Fruit fly (Drosophila melanogaster) whole organism, embryonic: ENCODE data around the gene CG43321.
A peak's percentile ranks its signal among the peaks of the same experiment; 100 is the strongest.

Source experiments
- Awh ChIP-seq: fragments of 200-800 bp; sonication (Bioruptor generic); IDR thresholded peaks from 2 replicates; pipeline ENCODE4, ENCODE4 v1.3.6; 2022; ENCODE audit warnings: missing biosample characterization, missing genetic modification characterization
- Bteb2 ChIP-seq: fragments of 200-800 bp; sonication (Bioruptor generic); optimal IDR thresholded peaks from 2 replicates; lab custom pipeline; 2016; ENCODE audit warnings: missing biosample characterization, missing genetic modification characterization
- CG1024 ChIP-seq: fragments of 200-800 bp; sonication (Bioruptor generic); IDR thresholded peaks from 2 replicates; pipeline ENCODE4 v1.3.6; 2022; ENCODE audit warnings: missing biosample characterization, missing genetic modification characterization
- CG10267 ChIP-seq: fragments of 200-800 bp; sonication (Bioruptor generic); optimal IDR thresholded peaks from 2 replicates; lab custom pipeline; 2018; ENCODE audit warnings: missing biosample characterization, mild to moderate bottlenecking, missing genetic modification characterization, moderate library complexity
- CG10321 ChIP-seq: fragments of 200-800 bp; sonication (Bioruptor generic); IDR thresholded peaks from 2 replicates; pipeline ENCODE4 v1.3.6; 2022; ENCODE audit warnings: missing biosample characterization, missing genetic modification characterization
- CG11696 ChIP-seq: fragments of 200-800 bp; sonication (Bioruptor generic); IDR thresholded peaks from 2 replicates; pipeline ENCODE4 v1.3.6; 2022; ENCODE audit warnings: missing biosample characterization, missing genetic modification characterization
- CG13123 ChIP-seq: fragments of 200-800 bp; sonication (Bioruptor generic); optimal IDR thresholded peaks from 2 replicates; lab custom pipeline; 2016; ENCODE audit warnings: missing biosample characterization, missing genetic modification characterization
- CG13424 ChIP-seq: fragments of 200-800 bp; sonication (Bioruptor generic); optimal IDR thresholded peaks from 2 replicates; lab custom pipeline; 2019; ENCODE audit warnings: missing biosample characterization, mild to moderate bottlenecking, missing genetic modification characterization, moderate library complexity
- CG13894 ChIP-seq: fragments of 200-800 bp; sonication (Bioruptor generic); optimal IDR thresholded peaks from 3 replicates; lab custom pipeline; 2018; ENCODE audit warnings: missing biosample characterization, mild to moderate bottlenecking, missing genetic modification characterization, moderate library complexity
- CG14050 ChIP-seq: fragments of 200-800 bp; sonication (Bioruptor generic); IDR thresholded peaks from 3 replicates; pipeline ENCODE4 v1.3.6; 2022; ENCODE audit warnings: missing biosample characterization, missing genetic modification characterization
- CG1647 ChIP-seq: fragments of 200-800 bp; sonication (Bioruptor generic); optimal IDR thresholded peaks from 3 replicates; lab custom pipeline; 2016; ENCODE audit warnings: missing biosample characterization, missing genetic modification characterization
- CG18262 ChIP-seq: fragments of 200-800 bp; optimal IDR thresholded peaks from 3 replicates; lab custom pipeline; 2019; ENCODE audit warnings: missing biosample characterization, mild to moderate bottlenecking, missing genetic modification characterization, moderate library complexity
- CG18599 ChIP-seq: fragments of 200-800 bp; sonication (Bioruptor generic); optimal IDR thresholded peaks from 3 replicates; lab custom pipeline; 2017; ENCODE audit warnings: missing biosample characterization, missing genetic modification characterization, mild to moderate bottlenecking, moderate library complexity, missing genetic modification reagents
- CG3995 ChIP-seq: fragments of 200-800 bp; sonication (Bioruptor generic); optimal IDR thresholded peaks from 3 replicates; lab custom pipeline; 2016; ENCODE audit warnings: missing biosample characterization, missing genetic modification characterization
- CG5245 ChIP-seq: fragments of 200-800 bp; sonication (Bioruptor generic); optimal IDR thresholded peaks from 3 replicates; lab custom pipeline; 2016; ENCODE audit warnings: missing biosample characterization, missing genetic modification characterization
- CG9797 ChIP-seq: fragments of 200-800 bp; sonication (Bioruptor generic); optimal IDR thresholded peaks from 3 replicates; lab custom pipeline; 2018; ENCODE audit warnings: missing biosample characterization, mild to moderate bottlenecking, missing genetic modification characterization
- Eip74EF ChIP-seq, 2 experiments: fragments of 200-800 bp in 1 of 2; fragments of >200 bp in 1 of 2; sonication (Bioruptor generic) in 1 of 2; optimal IDR thresholded peaks; 2 replicates each; lab custom pipeline; 2017 to 2019; ENCODE audit warnings: missing biosample characterization in 2 of 2, missing genetic modification characterization in 2 of 2, mild to moderate bottlenecking in 1 of 2, moderate library complexity in 1 of 2
- Ets65A ChIP-seq: fragments of 200-800 bp; sonication (Bioruptor generic); peaks from one replicate; lab custom pipeline; 2016; ENCODE audit warnings: missing biosample characterization, missing genetic modification characterization
- Fer2 ChIP-seq: fragments of 200-800 bp; sonication (Bioruptor generic); optimal IDR thresholded peaks from 2 replicates; lab custom pipeline; 2018; ENCODE audit warnings: missing biosample characterization, mild to moderate bottlenecking, missing genetic modification characterization, moderate library complexity
- Gsc ChIP-seq: fragments of 200-800 bp; sonication (Bioruptor generic); IDR thresholded peaks from 2 replicates; pipeline ENCODE4 v1.3.6; 2022; ENCODE audit warnings: missing biosample characterization, missing genetic modification characterization
- H15 ChIP-seq: fragments of 200-800 bp; sonication (Bioruptor generic); IDR thresholded peaks from 3 replicates; pipeline ENCODE4 v1.3.6; 2022; ENCODE audit warnings: missing biosample characterization, missing genetic modification characterization
- H2.0 ChIP-seq: fragments of 200-800 bp; sonication (Bioruptor generic); IDR thresholded peaks from 2 replicates; pipeline ENCODE4 v1.3.6; 2022; ENCODE audit warnings: missing biosample characterization, missing genetic modification characterization
- HmgZ ChIP-seq: fragments of 200-800 bp; sonication (Bioruptor generic); optimal IDR thresholded peaks from 2 replicates; lab custom pipeline; 2018; ENCODE audit warnings: missing biosample characterization, mild to moderate bottlenecking, missing genetic modification characterization
- Hmr ChIP-seq: fragments of 200-800 bp; sonication (Bioruptor generic); optimal IDR thresholded peaks from 3 replicates; lab custom pipeline; 2017; ENCODE audit warnings: mild to moderate bottlenecking, missing biosample characterization, missing genetic modification reagents, missing genetic modification characterization
- Mes4 ChIP-seq: fragments of 200-800 bp; sonication (Bioruptor generic); optimal IDR thresholded peaks from 2 replicates; lab custom pipeline; 2016; ENCODE audit warnings: missing biosample characterization, missing genetic modification characterization
- NK7.1 ChIP-seq: fragments of 200-800 bp; sonication (Bioruptor generic); optimal IDR thresholded peaks from 3 replicates; lab custom pipeline; 2016; ENCODE audit warnings: missing biosample characterization, missing genetic modification characterization
- Nf-YB ChIP-seq: fragments of 200-800 bp; sonication (Bioruptor generic); optimal IDR thresholded peaks from 3 replicates; lab custom pipeline; 2019; ENCODE audit warnings: missing biosample characterization, mild to moderate bottlenecking, missing genetic modification characterization, moderate library complexity
- NfI ChIP-seq: fragments of 200-800 bp; sonication (Bioruptor generic); optimal IDR thresholded peaks from 3 replicates; lab custom pipeline; 2018; ENCODE audit warnings: missing biosample characterization, mild to moderate bottlenecking, missing genetic modification characterization, moderate library complexity
- PHDP ChIP-seq: fragments of 200-800 bp; sonication (Bioruptor generic); optimal IDR thresholded peaks from 3 replicates; lab custom pipeline; 2018; ENCODE audit warnings: missing biosample characterization, mild to moderate bottlenecking, missing genetic modification characterization, moderate library complexity
- Side ChIP-seq: fragments of 200-800 bp; sonication (Bioruptor generic); optimal IDR thresholded peaks from 2 replicates; lab custom pipeline; 2016; ENCODE audit warnings: missing biosample characterization, missing genetic modification characterization
- Sin3A ChIP-seq: fragments of >200 bp; optimal IDR thresholded peaks from 2 replicates; lab custom pipeline; 2018
- az2 ChIP-seq: fragments of 200-800 bp; sonication (Bioruptor generic); optimal IDR thresholded peaks from 3 replicates; lab custom pipeline; 2016; ENCODE audit warnings: missing biosample characterization, missing genetic modification characterization
- cg ChIP-seq: fragments of 200-800 bp; sonication (Bioruptor generic); optimal IDR thresholded peaks from 3 replicates; lab custom pipeline; 2019; ENCODE audit warnings: missing biosample characterization, mild to moderate bottlenecking, missing genetic modification characterization, moderate library complexity
- ci ChIP-seq: fragments of 200-800 bp; sonication (Bioruptor generic); IDR thresholded peaks from 3 replicates; pipeline ENCODE4 v1.3.6; 2022; ENCODE audit warnings: missing biosample characterization, missing genetic modification characterization
- eve ChIP-seq, 2 experiments: fragments of >200 bp; optimal IDR thresholded peaks; 2 replicates each; lab custom pipeline; 2017; ENCODE audit warnings: missing biosample characterization in 2 of 2, missing genetic modification characterization in 2 of 2
- grn ChIP-seq: fragments of 200-800 bp; sonication (Bioruptor generic); optimal IDR thresholded peaks from 3 replicates; lab custom pipeline; 2017; ENCODE audit warnings: missing biosample characterization, missing genetic modification characterization
- kah ChIP-seq: fragments of 200-800 bp; sonication (Bioruptor generic); optimal IDR thresholded peaks from 2 replicates; lab custom pipeline; 2018; ENCODE audit warnings: missing biosample characterization, mild to moderate bottlenecking, missing genetic modification characterization
- ken ChIP-seq: fragments of 200-800 bp; sonication (Bioruptor generic); IDR thresholded peaks from 3 replicates; pipeline ENCODE4 v1.3.6; 2022; ENCODE audit warnings: missing biosample characterization, missing genetic modification characterization
- knrl ChIP-seq: fragments of 200-800 bp; sonication (Bioruptor generic); IDR thresholded peaks from 3 replicates; pipeline ENCODE4 v1.3.6; 2022; ENCODE audit warnings: missing biosample characterization, missing genetic modification characterization; ENCODE audit not compliant: partially characterized antibody
- pros ChIP-seq: fragments of 200-800 bp; sonication (Bioruptor generic); optimal IDR thresholded peaks from 3 replicates; lab custom pipeline; 2019; ENCODE audit warnings: missing biosample characterization, mild to moderate bottlenecking, missing genetic modification characterization, moderate library complexity
- sens ChIP-seq: fragments of 200-800 bp; sonication (Bioruptor generic); peaks from one replicate; lab custom pipeline; 2016; ENCODE audit warnings: missing biosample characterization, missing genetic modification characterization
- sens-2 ChIP-seq: fragments of 200-800 bp; sonication (Bioruptor generic); IDR thresholded peaks from 2 replicates; pipeline ENCODE4 v1.3.6; 2022; ENCODE audit warnings: missing biosample characterization, missing genetic modification characterization
- seq ChIP-seq: fragments of 200-800 bp; sonication (Bioruptor generic); IDR thresholded peaks from 2 replicates; pipeline ENCODE4 v1.3.6; 2022; ENCODE audit warnings: missing biosample characterization, missing genetic modification characterization
- sim ChIP-seq: fragments of 200-800 bp; sonication (Bioruptor generic); IDR thresholded peaks from 2 replicates; pipeline ENCODE4 v1.3.6; 2022; ENCODE audit warnings: missing biosample characterization, missing genetic modification characterization
- sob ChIP-seq: fragments of 200-800 bp; sonication (Bioruptor generic); IDR thresholded peaks from 2 replicates; pipeline ENCODE4 v1.3.6; 2022; ENCODE audit warnings: missing biosample characterization, missing genetic modification characterization
- stc ChIP-seq: fragments of 200-800 bp; sonication (Bioruptor generic); IDR thresholded peaks from 2 replicates; pipeline ENCODE4 v1.3.6; 2022; ENCODE audit warnings: missing biosample characterization, missing genetic modification characterization
- stwl ChIP-seq: fragments of 200-800 bp; sonication (Bioruptor generic); optimal IDR thresholded peaks from 3 replicates; lab custom pipeline; 2018; ENCODE audit warnings: missing biosample characterization, mild to moderate bottlenecking, missing genetic modification characterization, moderate library complexity
- twi ChIP-seq: fragments of 200-800 bp; optimal IDR thresholded peaks from 2 replicates; lab custom pipeline; 2019; ENCODE audit warnings: missing biosample characterization, mild to moderate bottlenecking, missing genetic modification characterization, moderate library complexity
- unc-4 ChIP-seq: fragments of 200-800 bp; sonication (Bioruptor generic); IDR thresholded peaks from 2 replicates; pipeline ENCODE4 v1.3.6; 2022; ENCODE audit warnings: missing biosample characterization, missing genetic modification characterization; ENCODE audit not compliant: partially characterized antibody
- vvl ChIP-seq: fragments of 200-800 bp; sonication (Bioruptor generic); IDR thresholded peaks from 2 replicates; pipeline ENCODE4 v1.3.6; 2022; ENCODE audit warnings: missing biosample characterization, missing genetic modification characterization
- yki ChIP-seq: fragments of >200 bp; optimal IDR thresholded peaks from 3 replicates; lab custom pipeline; 2018

CG43321 gene

DNA sequence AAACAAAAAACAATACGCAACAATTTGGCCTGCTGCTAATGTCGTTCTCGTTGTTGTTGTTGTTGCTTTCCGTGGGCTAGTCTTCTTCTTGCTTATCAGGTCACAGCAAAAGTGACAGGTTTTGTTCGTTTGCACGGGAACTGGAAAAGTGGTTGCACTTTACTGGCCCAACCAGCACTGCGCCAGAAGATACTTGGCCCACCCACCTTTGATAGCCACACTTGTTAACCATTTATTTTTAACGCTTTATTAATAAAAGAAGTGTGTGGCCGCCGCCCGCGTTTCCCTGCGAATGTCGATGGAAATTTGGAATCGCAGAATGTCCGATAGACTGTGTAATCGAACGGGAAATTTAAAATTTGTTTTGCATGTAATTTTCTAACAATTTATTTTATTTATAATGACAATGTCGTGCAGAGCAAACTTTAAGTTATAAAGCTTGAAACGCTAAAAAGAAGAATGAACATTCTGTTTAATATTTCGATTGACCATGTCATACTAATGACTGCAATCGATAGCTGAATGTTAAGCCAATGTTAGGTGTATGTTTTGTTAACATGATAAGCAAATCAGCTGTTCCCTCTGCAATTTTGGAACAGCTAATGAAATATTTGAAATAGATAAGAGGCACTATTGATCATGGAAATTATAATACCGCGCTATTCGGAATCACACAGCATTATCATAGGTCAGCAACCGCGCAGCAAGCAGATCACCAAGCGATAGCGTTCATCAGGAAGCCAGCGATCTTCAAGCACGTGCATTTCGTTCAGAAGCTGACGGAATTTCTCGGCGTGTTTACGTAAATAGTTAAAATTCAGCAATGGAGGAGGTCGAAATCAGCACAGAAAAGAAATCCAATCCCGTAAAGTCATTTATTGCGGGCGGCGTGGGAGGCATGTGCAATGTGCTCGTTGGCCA lies 15.2 kb downstream of the CG43321 start, which contains the start of the genes CG31908 and MME1 (continued):
- TF ChIP-seq Side (GFP tag; lab: Kevin White, UChicago) (peak; percentile 17), CG5245 (GFP tag; lab: Kevin White, UChicago) (no peak), Ets65A (GFP tag; lab: Kevin White, UChicago) (peak; percentile 93), CG9797 (GFP tag; lab: Kevin White, UChicago) (no peak), CG10321 (no peak), sob (GFP tag; lab: Robert Waterston, UW) (no peak), CG18262 (tag; lab: Kevin White, UChicago) (peak; percentile 3), seq (GFP tag; lab: Robert Waterston, UW) (no peak), Sin3A (lab: Kevin White, UChicago) (peak; percentile 71), H15 (GFP tag; lab: Robert Waterston, UW) (no peak), ken (no peak), CG13894 (tag; lab: Kevin White, UChicago) (no peak), sim (GFP tag; lab: Robert Waterston, UW) (no peak), sens-2 (GFP tag; lab: Robert Waterston, UW) (no peak), CG1647 (GFP tag; lab: Kevin White, UChicago) (peak; percentile 21), Awh (GFP tag; lab: Robert Waterston, UW) (no peak), NK7.1 (no peak), CG10267 (peak; percentile 41), pros (GFP tag; lab: Kevin White, UChicago) (no peak), yki (lab: Kevin White, UChicago) (no peak), stc (no peak), cg (no peak), CG11696 (no peak), ci (GFP tag; lab: Robert Waterston, UW) (0 out of 3 replicates have a peak, but pooled peaks have one; percentile 42), vvl (GFP tag; lab: Robert Waterston, UW) (no peak), Eip74EF (GFP tag; optimal IDR thresholded peaks at IDR 0.05; lab: Kevin White, UChicago) (no peak), kah (GFP tag; lab: Kevin White, UChicago) (no peak), Mes4 (GFP tag; lab: Kevin White, UChicago) (no peak), Nf-YB (GFP tag; lab: Kevin White, UChicago) (no peak), PHDP (tag; lab: Kevin White, UChicago) (no peak), twi (tag; lab: Kevin White, UChicago) (no peak), NfI (GFP tag; lab: Kevin White, UChicago) (peak; percentile 14), Fer2 (tag; lab: Kevin White, UChicago) (no peak), CG13123 (GFP tag; lab: Kevin White, UChicago) (no peak), Gsc (GFP tag; lab: Robert Waterston, UW) (no peak), H2.0 (GFP tag; lab: Robert Waterston, UW) (no peak), stwl (tag; lab: Kevin White, UChicago) (peak; percentile 57), az2 (peak; percentile 4), CG14050 (no peak), CG13424 (tag; lab: Kevin White, UChicago) (no peak), knrl (GFP tag; lab: Robert Waterston, UW) (peak; percentile 67), CG3995 (GFP tag; lab: Kevin White, UChicago) (peak; percentile 72), unc-4 (GFP tag; lab: Robert Waterston, UW) (peak; percentile 77), eve (GFP tag; optimal IDR thresholded peaks at IDR 0.05; lab: Kevin White, UChicago) (no peak), Bteb2 (no peak), grn (no peak), sens (peak; percentile 84), Hmr (GFP tag; lab: Kevin White, UChicago) (no peak), CG18599 (no peak), CG1024 (GFP tag; lab: Robert Waterston, UW) (no peak), HmgZ (peak; percentile 28)
